Worm (Caenorhabditis elegans) whole organism, young adult: ENCODE results near the gene skr-17.

Source experiments
- B0336.3 ChIP-seq: fragments of 200-800 bp; sonication (Bioruptor generic); IDR thresholded peaks from 2 replicates; pipeline ENCODE4 v1.3.6; 2022; ENCODE audit warnings: missing genetic modification characterization, missing compliant biosample characterization
- D2030.7 ChIP-seq: fragments of 200-800 bp; sonication (Bioruptor generic); IDR thresholded peaks from 2 replicates; pipeline ENCODE4 v1.3.6; 2022; ENCODE audit warnings: missing genetic modification reagents, missing genetic modification characterization, missing compliant biosample characterization
- F33H1.4 ChIP-seq: fragments of 200-800 bp; sonication (Bioruptor generic); IDR thresholded peaks from 2 replicates; pipeline ENCODE4 v1.3.6; 2022; ENCODE audit warnings: missing genetic modification reagents, missing genetic modification characterization, missing compliant biosample characterization
- F37B4.10 ChIP-seq: fragments of 200-800 bp; sonication (Bioruptor generic); IDR thresholded peaks from 2 replicates; pipeline ENCODE4 v1.3.6; 2022; ENCODE audit warnings: missing genetic modification characterization, missing compliant biosample characterization
- Y53G8AR.9 ChIP-seq: fragments of 200-800 bp; sonication (Bioruptor generic); conservative IDR thresholded peaks from 2 replicates; pipeline ENCODE4 v1.3.6; 2022; ENCODE audit warnings: missing genetic modification reagents, missing genetic modification characterization, missing compliant biosample characterization
- Y56A3A.18 ChIP-seq: fragments of 200-800 bp; sonication (Bioruptor generic); IDR thresholded peaks from 2 replicates; pipeline ENCODE4 v1.3.6; 2022; ENCODE audit warnings: missing genetic modification reagents, missing genetic modification characterization, missing compliant biosample characterization
- Y79H2A.3 ChIP-seq: fragments of 200-800 bp; sonication (Bioruptor generic); conservative IDR thresholded peaks from 2 replicates; pipeline ENCODE4 v1.3.6; 2022; ENCODE audit warnings: missing genetic modification reagents, missing genetic modification characterization, missing compliant biosample characterization
- akir-1 ChIP-seq: fragments of 200-800 bp; sonication (Bioruptor generic); optimal IDR thresholded peaks from 2 replicates; lab custom pipeline; 2018; ENCODE audit warnings: mild to moderate bottlenecking, missing genetic modification characterization, moderate library complexity, missing compliant biosample characterization
- attf-5 ChIP-seq: fragments of 200-800 bp; sonication (Bioruptor generic); optimal IDR thresholded peaks from 2 replicates; lab custom pipeline; 2018; ENCODE audit warnings: mild to moderate bottlenecking, missing genetic modification characterization, missing compliant biosample characterization
- cebp-1 ChIP-seq, 2 experiments: fragments of 200-800 bp in 1 of 2; sonication (Bioruptor generic) in 1 of 2; sonication (generic microtip) in 1 of 2; IDR thresholded peaks in 1 of 2; optimal IDR thresholded peaks in 1 of 2; 2 replicates each; pipeline versions ENCODE4 v1.3.6 to Lab custom; 2017 to 2022; ENCODE audit warnings: missing compliant biosample characterization in 2 of 2, missing genetic modification characterization in 2 of 2, mild to moderate bottlenecking in 1 of 2, missing genetic modification reagents in 1 of 2, moderate library complexity in 1 of 2
- cebp-2 ChIP-seq: fragments of 200-800 bp; sonication (Bioruptor generic); IDR thresholded peaks from 2 replicates; pipeline ENCODE4 v1.3.6; 2022; ENCODE audit warnings: missing genetic modification characterization, missing compliant biosample characterization
- ceh-100 ChIP-seq: fragments of 200-800 bp; sonication (Bioruptor generic); IDR thresholded peaks from 2 replicates; pipeline ENCODE4 v1.3.6; 2022; ENCODE audit warnings: missing genetic modification reagents, missing genetic modification characterization, missing compliant biosample characterization
- ceh-91 ChIP-seq: fragments of 200-800 bp; sonication (Bioruptor generic); IDR thresholded peaks from 2 replicates; pipeline ENCODE4 v1.3.6; 2022; ENCODE audit warnings: missing genetic modification reagents, missing genetic modification characterization, missing compliant biosample characterization
- dox-1 ChIP-seq: fragments of 200-800 bp; sonication (Bioruptor generic); IDR thresholded peaks from 2 replicates; pipeline ENCODE4 v1.3.6; 2022; ENCODE audit warnings: missing genetic modification reagents, missing genetic modification characterization, missing compliant biosample characterization
- dpl-1 ChIP-seq: fragments of 150-350 bp; optimal IDR thresholded peaks from 2 replicates; lab custom pipeline; 2014; ENCODE audit warnings: missing biosample characterization, missing genetic modification reagents, missing genetic modification characterization
- efl-1 ChIP-seq: fragments of 150-350 bp; optimal IDR thresholded peaks from 2 replicates; lab custom pipeline; 2014; ENCODE audit warnings: missing biosample characterization, missing genetic modification reagents, missing genetic modification characterization
- egrh-3 ChIP-seq: fragments of 200-800 bp; sonication (Bioruptor generic); IDR thresholded peaks from 2 replicates; pipeline ENCODE4 v1.3.6; 2022; ENCODE audit warnings: missing genetic modification reagents, missing genetic modification characterization, missing compliant biosample characterization
- hmg-1.2 ChIP-seq: fragments of 200-800 bp; sonication (Bioruptor generic); IDR thresholded peaks from 2 replicates; pipeline ENCODE4 v1.3.6; 2022; ENCODE audit warnings: missing genetic modification reagents, missing genetic modification characterization, missing compliant biosample characterization
- let-607 ChIP-seq, 2 experiments: fragments of 200-800 bp in 1 of 2; sonication (Bioruptor generic) in 1 of 2; sonication (generic microtip) in 1 of 2; optimal IDR thresholded peaks; 2 replicates each; lab custom pipeline; 2016 to 2018; ENCODE audit warnings: mild to moderate bottlenecking in 2 of 2, missing compliant biosample characterization in 2 of 2, missing genetic modification characterization in 2 of 2, moderate library complexity in 2 of 2, missing genotype in 1 of 2
- lin-54 ChIP-seq: fragments of 200-800 bp; sonication (Bioruptor generic); optimal IDR thresholded peaks from 2 replicates; lab custom pipeline; 2018; ENCODE audit warnings: mild to moderate bottlenecking, missing genetic modification characterization, missing compliant biosample characterization
- lsl-1 ChIP-seq: fragments of 200-800 bp; sonication (Bioruptor generic); optimal IDR thresholded peaks from 2 replicates; lab custom pipeline; 2018; ENCODE audit warnings: mild to moderate bottlenecking, missing genetic modification characterization, moderate library complexity, missing compliant biosample characterization
- lsy-27 ChIP-seq: sonication (generic microtip); optimal IDR thresholded peaks from 2 replicates; lab custom pipeline; 2017; ENCODE audit warnings: missing genetic modification characterization, mild to moderate bottlenecking, missing compliant biosample characterization, antibody characterized with exemption, missing genotype, borderline replicate concordance; ENCODE audit not compliant: insufficient read depth
- madf-6 ChIP-seq: fragments of 200-800 bp; sonication (Bioruptor generic); IDR thresholded peaks from 2 replicates; pipeline ENCODE4 v1.3.6; 2022; ENCODE audit warnings: missing genetic modification reagents, missing genetic modification characterization, missing compliant biosample characterization
- madf-8 ChIP-seq: fragments of 200-800 bp; sonication (Bioruptor generic); conservative IDR thresholded peaks from 2 replicates; pipeline ENCODE4 v1.3.6; 2022; ENCODE audit warnings: missing genetic modification reagents, missing genetic modification characterization, missing compliant biosample characterization
- mes-4 ChIP-seq: sonication (generic microtip); optimal IDR thresholded peaks from 2 replicates; lab custom pipeline; 2016; ENCODE audit warnings: missing genotype, missing genetic modification characterization, missing compliant biosample characterization
- nfya-1 ChIP-seq: sonication (generic microtip); optimal IDR thresholded peaks from 2 replicates; lab custom pipeline; 2017; ENCODE audit warnings: antibody characterized with exemption, missing compliant biosample characterization, missing genetic modification characterization, borderline replicate concordance; ENCODE audit not compliant: insufficient read depth
- nhr-80 ChIP-seq: sonication (generic microtip); optimal IDR thresholded peaks from 2 replicates; lab custom pipeline; 2016; ENCODE audit warnings: missing genetic modification characterization, missing compliant biosample characterization
- sdz-38 ChIP-seq: sonication (generic microtip); optimal IDR thresholded peaks from 2 replicates; lab custom pipeline; 2016; ENCODE audit warnings: missing genotype, missing genetic modification characterization, missing compliant biosample characterization
- snpc-4 ChIP-seq, 5 experiments: fragments of 150-350 bp in 1 of 5; sonication (generic microtip) in 4 of 5; optimal IDR thresholded peaks; 2 replicates each; lab custom pipeline; 2014 to 2018; ENCODE audit warnings: missing genetic modification characterization in 5 of 5, missing biosample characterization in 3 of 5, antibody characterized with exemption in 2 of 5, mild to moderate bottlenecking in 2 of 5, missing compliant biosample characterization in 2 of 5, missing genotype in 2 of 5, moderate library complexity in 2 of 5, missing genetic modification reagents in 1 of 5
- unc-62 ChIP-seq: fragments of 150-350 bp; optimal IDR thresholded peaks from 2 replicates; lab custom pipeline; 2014; ENCODE audit warnings: missing biosample characterization, missing genetic modification reagents, missing genetic modification characterization
- xnd-1 ChIP-seq: sonication (generic microtip); optimal IDR thresholded peaks from 2 replicates; lab custom pipeline; 2016; ENCODE audit warnings: missing genotype, missing genetic modification reagents, missing genetic modification characterization, missing compliant biosample characterization
- ztf-25 ChIP-seq: fragments of 200-800 bp; sonication (Bioruptor generic); IDR thresholded peaks from 2 replicates; pipeline ENCODE4 v1.3.6; 2022; ENCODE audit warnings: missing genetic modification reagents, missing genetic modification characterization, missing compliant biosample characterization

skr-17 gene

ce11 chrII:7814915-7815314, 31.6 kb downstream of the skr-17 start:
- TF ChIP-seq snpc-4 (GFP tag; optimal IDR thresholded peaks at IDR 0.05; lab: Kevin White, UChicago) (no peak), snpc-4 (tag; optimal IDR thresholded peaks at IDR 0.05; lab: Kevin White, UChicago) (no peak), let-607 (tag; optimal IDR thresholded peaks at IDR 0.05; lab: Kevin White, UChicago) (peak in 1 of 2 experiments; percentile 17), Y53G8AR.9 (GFP tag; lab: Robert Waterston, UW) (no peak), lsy-27 (tag; lab: Kevin White, UChicago) (no peak), dox-1 (GFP tag; lab: Robert Waterston, UW) (peak; percentile 6; the same call in 1 of the 2 replicates), cebp-1 (GFP tag; IDR thresholded peaks at IDR 0.05; lab: Robert Waterston, UW) (no peak), cebp-1 (tag; optimal IDR thresholded peaks at IDR 0.05; lab: Kevin White, UChicago) (peak; percentile 17), nhr-80 (tag; lab: Kevin White, UChicago) (peak; percentile 84), nfya-1 (no peak), Y56A3A.18 (GFP tag; lab: Robert Waterston, UW) (no peak), Y79H2A.3 (GFP tag; lab: Robert Waterston, UW) (no peak), unc-62 (GFP tag; lab: Kevin White, UChicago) (peak; percentile 97)

DNA sequence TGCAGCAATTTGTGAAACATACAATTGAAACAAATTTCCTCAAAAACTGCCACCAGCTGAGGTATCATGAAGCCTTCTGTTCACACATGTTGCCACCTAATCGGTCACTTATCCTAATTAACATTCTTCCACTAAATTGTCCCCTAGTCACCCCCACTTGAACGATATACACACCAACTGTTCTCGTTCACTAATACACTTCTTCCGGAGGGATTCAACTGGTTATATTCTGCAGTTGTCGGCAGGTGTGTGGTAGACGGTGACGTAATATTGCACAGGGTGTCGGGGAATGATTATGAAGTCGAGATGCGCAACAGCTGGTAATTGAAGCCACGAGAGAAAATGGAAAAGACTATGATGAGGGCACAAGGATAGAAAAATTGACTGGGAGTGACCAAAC, 32.1 kb downstream of the skr-17 start:
- TF ChIP-seq Y53G8AR.9 (GFP tag; lab: Robert Waterston, UW) = no peak
- 0 out of 2 replicates have a peak, but pooled peaks have one; percentile 16 for TF ChIP-seq ztf-25
- TF ChIP-seq cebp-2 (GFP tag; lab: Robert Waterston, UW) = no peak
- no peak for TF ChIP-seq Y79H2A.3 (GFP tag; lab: Robert Waterston, UW)

DNA sequence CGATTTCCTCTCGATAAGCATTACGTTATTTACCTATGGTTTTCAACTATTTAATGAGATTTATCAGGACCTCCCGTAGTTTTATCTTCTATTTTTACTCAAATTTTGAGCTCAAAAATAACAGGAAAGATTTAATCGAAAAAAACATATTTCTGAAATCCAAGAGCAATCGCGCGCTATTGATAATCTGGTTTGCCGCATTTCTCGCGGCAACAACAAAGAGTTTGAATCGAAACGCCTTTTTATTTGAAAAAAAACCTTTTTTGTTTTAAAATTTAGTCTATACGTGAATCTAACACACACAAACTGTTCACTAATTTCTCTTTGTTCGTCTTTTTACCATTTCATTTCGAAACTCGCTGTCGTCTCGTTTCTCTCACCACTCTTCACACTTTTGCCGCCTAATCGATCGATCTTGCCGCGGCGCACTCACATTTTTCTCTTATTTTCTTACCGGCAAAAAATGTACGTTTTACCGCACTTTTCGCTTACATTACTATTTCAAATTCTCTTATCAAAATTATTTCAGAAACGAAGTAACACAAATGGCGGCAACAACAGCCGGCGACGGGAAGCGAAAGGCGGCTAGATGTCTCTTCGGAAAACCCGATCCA, 33.0 kb downstream of the skr-17 start, which contains the start of gene cki-2:
TSS of gene cki-2 (plus strand) at position 337 of the 614 bp plus-strand sequence.
- TF ChIP-seq mes-4 (no peak), akir-1 (no peak), lin-54 (GFP tag; lab: Kevin White, UChicago) (peak; percentile 32), F33H1.4 (GFP tag; lab: Robert Waterston, UW) (peak; percentile 33), efl-1 (GFP tag; lab: Kevin White, UChicago) (peak; percentile 87), sdz-38 (tag; lab: Kevin White, UChicago) (no peak), dox-1 (GFP tag; lab: Robert Waterston, UW) (peak; percentile 50; the same call in 1 of the 2 replicates), madf-6 (GFP tag; lab: Robert Waterston, UW) (peak; percentile 90), lsl-1 (GFP tag; lab: Kevin White, UChicago) (peak; percentile 48), xnd-1 (tag; lab: Kevin White, UChicago) (peak; percentile 63), madf-8 (GFP tag; lab: Robert Waterston, UW) (peak; percentile 69), F37B4.10 (GFP tag; lab: Robert Waterston, UW) (no peak), ceh-91 (GFP tag; lab: Robert Waterston, UW) (peak; percentile 42; the same call in 1 of the 2 replicates), B0336.3 (GFP tag; lab: Robert Waterston, UW) (0 out of 2 replicates have a peak, but pooled peaks have one; percentile 21), D2030.7 (GFP tag; lab: Robert Waterston, UW) (peak; percentile 37; the same call in 1 of the 2 replicates), dpl-1 (GFP tag; lab: Kevin White, UChicago) (peak; percentile 57), attf-5 (GFP tag; lab: Kevin White, UChicago) (peak; percentile 1), hmg-1.2 (GFP tag; lab: Robert Waterston, UW) (peak; percentile 36; the same call in 1 of the 2 replicates), nhr-80 (tag; lab: Kevin White, UChicago) (peak; percentile 75), ceh-100 (GFP tag; lab: Robert Waterston, UW) (no peak), egrh-3 (GFP tag; lab: Robert Waterston, UW) (no peak)
- TF ChIP-seq, all 124 proteins: peak for 15
